Worm (Caenorhabditis elegans): Measurements from ENCODE around the gene C45E5.1.

DNA sequence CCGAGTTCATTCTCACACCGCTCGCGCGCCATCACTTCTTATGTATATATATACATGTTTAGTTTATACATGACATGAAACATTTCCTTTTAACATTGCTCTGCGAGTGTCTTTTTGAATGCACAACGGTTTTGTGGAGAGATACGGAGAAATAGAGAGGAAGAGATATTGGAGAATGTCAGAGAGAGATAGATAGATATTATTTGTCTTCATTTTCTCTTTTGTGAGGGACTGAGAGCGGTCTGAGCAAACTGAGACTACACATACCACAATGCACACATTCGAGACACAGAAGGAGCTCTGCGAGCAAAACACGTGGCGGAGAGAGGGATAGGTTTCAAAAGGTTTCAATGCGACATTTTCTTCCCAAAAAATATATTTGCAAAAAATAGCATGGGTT is 9.1 kb downstream of the C45E5.1 start:
- TF ChIP-seq bed-1 (GFP tag; IDR thresholded peaks at IDR 0.05) (no peak), B0019.2 (GFP tag; conservative IDR thresholded peaks at IDR 0.05) (no peak), efl-1 (GFP tag; optimal IDR thresholded peaks at IDR 0.05) (no peak), unc-130 (GFP tag; optimal IDR thresholded peaks at IDR 0.05) (no peak), akir-1 (GFP tag; optimal IDR thresholded peaks at IDR 0.05) (no peak), Y56A3A.18 (GFP tag; IDR thresholded peaks at IDR 0.05) (no peak), pha-4 (tag; optimal IDR thresholded peaks at IDR 0.05) (no peak), F57C9.4 (tag; optimal IDR thresholded peaks at IDR 0.05) (no peak), hlh-12 (tag; optimal IDR thresholded peaks at IDR 0.05) (no peak), sdz-38 (tag; optimal IDR thresholded peaks at IDR 0.05) (no peak), dpl-1 (GFP tag; optimal IDR thresholded peaks at IDR 0.05) (no peak), F55B11.4 (tag; optimal IDR thresholded peaks at IDR 0.05; ENCODE audit: borderline replicate concordance, insufficient read depth) (no peak), lin-35 (GFP tag; optimal IDR thresholded peaks at IDR 0.05) (no peak)

Measured in whole organism, young adult.